Fruit fly (Drosophila melanogaster): ENCODE data around the gene Gr93a.

dm6 chr3R:21874982-21875466 lies 42.7 kb downstream of the Gr93a start, which contains the start of gene CG6656:
- TF ChIP-seq Vsx2 (GFP tag; optimal IDR thresholded peaks at IDR 0.05; ENCODE audit: partially characterized antibody) = peak; percentile 70
- TF ChIP-seq dsf (GFP tag; optimal IDR thresholded peaks at IDR 0.05; ENCODE audit: borderline replicate concordance) = no peak
- TF ChIP-seq usp (GFP tag; optimal IDR thresholded peaks at IDR 0.05) = no peak
- TF ChIP-seq h (GFP tag; optimal IDR thresholded peaks at IDR 0.05) = no peak
- no peak for TF ChIP-seq Dfd (GFP tag; optimal IDR thresholded peaks at IDR 0.05)
- peak; percentile 14 for TF ChIP-seq CG32264 (GFP tag; optimal IDR thresholded peaks at IDR 0.05)
